Worm (Caenorhabditis elegans): ENCODE measurements around the gene ugt-59.

The ugt-59 gene

DNA sequence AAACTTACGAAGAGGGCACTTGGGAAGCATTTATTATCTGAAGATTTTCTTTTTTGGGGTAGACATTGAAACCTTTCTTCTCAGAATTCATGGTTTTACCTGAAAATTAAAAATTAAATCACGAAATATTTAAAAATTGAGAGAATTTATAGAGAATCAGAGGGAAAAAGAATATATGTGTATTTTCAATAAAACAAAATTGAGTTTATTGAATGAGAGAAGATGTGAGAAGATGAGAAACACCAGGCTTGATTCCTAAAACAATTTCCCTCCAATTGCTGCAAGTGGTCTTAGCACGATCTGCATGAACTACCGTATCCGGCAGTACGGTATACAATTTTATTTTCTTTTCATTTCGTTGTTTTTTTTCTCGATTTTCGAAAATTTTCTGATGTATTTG, 3.4 kb upstream of the ugt-59 start, which contains the start of gene R11A8.1:
TSS of gene R11A8.1 (minus strand) at position 101 of the 400 bp plus-strand sequence.
- TF ChIP-seq pros-1 (tag; optimal IDR thresholded peaks at IDR 0.05) = no peak

DNA sequence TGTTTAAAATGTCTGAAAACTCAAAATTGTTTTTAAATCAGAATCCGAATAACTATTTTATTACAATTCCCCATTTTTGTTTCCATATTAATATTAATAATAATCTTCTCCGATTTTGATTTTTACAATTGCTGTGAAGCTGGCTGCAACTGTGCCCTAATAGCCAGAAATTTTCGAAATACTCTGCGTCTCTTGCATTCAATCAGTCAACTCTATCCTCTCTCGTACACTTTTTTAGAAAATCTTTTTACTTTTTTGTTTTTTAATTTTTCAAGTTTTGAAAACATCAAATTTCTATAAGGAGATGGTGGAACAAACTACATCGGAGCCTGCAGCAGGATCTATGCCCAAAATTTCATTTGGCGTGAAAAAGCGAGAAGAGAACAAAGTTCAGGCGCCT, 2.6 kb upstream of the ugt-59 start, which contains the start of gene gkow-1:
TSS of gene gkow-1 (plus strand) at position 301 of the 400 bp plus-strand sequence.
- TF ChIP-seq ceh-22 (tag; optimal IDR thresholded peaks at IDR 0.05) = no peak
- no peak for TF ChIP-seq fkh-10 (GFP tag; optimal IDR thresholded peaks at IDR 0.05)
- TF ChIP-seq ceh-45 (GFP tag; IDR thresholded peaks at IDR 0.05) = no peak
- TF ChIP-seq syd-9 (tag; optimal IDR thresholded peaks at IDR 0.05) = no peak
- no peak for TF ChIP-seq pha-4 (tag; optimal IDR thresholded peaks at IDR 0.05)
- no peak for TF ChIP-seq K02D7.2 (tag; optimal IDR thresholded peaks at IDR 0.05)
- TF ChIP-seq tbx-7 (tag; optimal IDR thresholded peaks at IDR 0.05) = no peak
- no peak for TF ChIP-seq ceh-19 (GFP tag; optimal IDR thresholded peaks at IDR 0.05)
- TF ChIP-seq gmeb-2 (tag; optimal IDR thresholded peaks at IDR 0.05) = no peak
- TF ChIP-seq ceh-30 (tag; optimal IDR thresholded peaks at IDR 0.05) = no peak
- TF ChIP-seq pha-2 (tag; optimal IDR thresholded peaks at IDR 0.05) = no peak
- TF ChIP-seq F13H6.1 (tag; optimal IDR thresholded peaks at IDR 0.05) = no peak

DNA sequence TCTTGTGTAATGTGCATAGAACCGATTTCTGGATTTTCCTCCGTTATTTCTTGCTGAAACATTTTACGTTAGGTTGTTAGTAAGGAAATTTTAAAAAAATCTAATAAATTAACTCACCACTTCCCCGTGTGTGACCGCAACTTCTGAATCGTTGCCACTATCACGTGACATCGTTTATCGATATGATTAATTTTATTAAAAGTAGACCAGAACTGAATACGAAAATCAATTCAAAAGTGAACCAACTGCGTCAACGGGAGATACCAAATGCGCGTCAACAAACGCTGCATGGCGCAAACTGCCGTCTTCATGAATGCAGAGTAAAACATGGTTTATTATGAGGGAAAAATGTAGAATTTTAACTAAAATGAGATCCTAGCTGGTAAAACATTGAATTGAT, 5.6 kb downstream of the ugt-59 start, which contains the start of gene sir-2.1:
TSS of gene sir-2.1 (minus strand) at position 212 of the 400 bp plus-strand sequence.
- TF ChIP-seq sox-2 (GFP tag; IDR thresholded peaks at IDR 0.05) = no peak
- no peak for TF ChIP-seq nhr-232 (tag; optimal IDR thresholded peaks at IDR 0.05)
- TF ChIP-seq unc-42 (tag; optimal IDR thresholded peaks at IDR 0.05) = peak; percentile 0
- TF ChIP-seq hlh-30 (tag; optimal IDR thresholded peaks at IDR 0.05; ENCODE audit: insufficient read depth) = peak; percentile 38
- TF ChIP-seq ama-1 (optimal IDR thresholded peaks at IDR 0.05) = no peak

DNA sequence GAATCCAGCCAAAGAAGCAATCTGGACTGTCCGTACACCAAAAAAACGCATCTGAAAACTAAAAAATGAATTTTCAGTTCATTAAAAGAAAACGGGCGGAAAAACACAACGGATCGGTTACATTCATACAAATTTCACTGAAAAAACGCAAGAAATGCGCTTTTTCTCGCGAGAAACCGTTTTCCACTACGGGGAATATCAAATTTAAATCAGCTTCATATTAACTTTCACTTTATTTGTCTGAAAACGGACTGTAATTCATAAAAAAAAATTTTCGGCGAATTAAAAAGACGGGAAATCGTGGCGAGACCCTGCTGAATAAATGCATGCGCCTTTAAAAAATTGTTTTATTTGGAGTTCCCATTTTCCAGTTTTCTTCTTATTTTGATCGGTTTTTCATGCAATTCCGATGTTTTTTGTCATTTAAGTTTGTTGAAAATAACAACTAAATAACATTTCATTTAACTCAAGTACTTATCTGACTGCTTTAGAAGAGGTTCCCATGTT, 7.4 kb downstream of the ugt-59 start, which contains the start of gene pges-2:
TSS of gene pges-2 (minus strand) at position 51 of the 507 bp plus-strand sequence.
- TF ChIP-seq T23F11.4 (GFP tag; optimal IDR thresholded peaks at IDR 0.05) = no peak

DNA sequence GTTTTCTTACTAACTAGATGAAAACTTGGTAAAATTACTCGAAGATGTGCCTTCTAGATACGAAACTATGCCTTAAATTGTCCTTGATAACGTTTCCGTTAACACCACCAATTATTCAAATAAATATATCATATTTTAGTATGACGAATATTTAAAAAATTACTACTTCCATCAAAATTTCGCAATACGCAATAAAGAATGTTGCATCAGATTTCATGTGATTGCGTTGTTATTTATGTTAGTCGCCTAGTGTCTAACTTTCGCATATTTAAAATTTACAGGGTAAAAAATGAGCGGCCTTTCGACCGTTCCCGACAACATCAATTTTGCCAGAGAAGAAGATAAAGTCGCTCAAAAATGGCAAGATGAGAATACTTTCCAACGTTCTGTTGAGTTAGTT, 7.9 kb downstream of the ugt-59 start, which contains the start of gene iars-1:
TSS of gene iars-1 (plus strand) at position 276 of the 400 bp plus-strand sequence.
- TF ChIP-seq pag-3 (tag; optimal IDR thresholded peaks at IDR 0.05; ENCODE audit: borderline replicate concordance) = no peak
- no peak for TF ChIP-seq C08G9.2 (tag; optimal IDR thresholded peaks at IDR 0.05)

DNA sequence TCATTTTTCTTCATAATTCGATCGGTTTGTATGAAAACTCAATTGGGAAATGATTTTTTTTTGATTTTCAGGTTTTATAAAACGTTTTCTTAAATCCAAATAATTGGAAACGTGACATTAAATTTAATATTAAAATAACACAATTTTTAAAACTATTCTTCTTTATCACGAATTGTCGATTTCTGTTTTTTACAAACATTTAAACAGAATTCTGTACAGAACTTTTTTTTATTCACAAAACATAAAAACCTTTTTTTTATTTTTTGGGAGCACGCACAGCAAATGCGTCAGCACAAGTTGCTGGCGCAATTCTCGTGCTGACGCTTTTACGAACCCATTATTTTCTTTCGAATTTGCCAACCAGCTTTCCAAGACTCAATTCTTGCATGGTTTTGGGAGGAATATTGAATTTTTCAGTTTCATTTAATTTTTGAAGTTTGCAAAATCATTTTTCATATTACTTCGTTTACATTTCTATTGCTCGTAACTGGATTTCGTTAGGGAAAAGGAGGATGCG, 13.4 kb downstream of the ugt-59 start, which contains the start of gene mpz-5:
TSS of gene mpz-5 (minus strand) at position 51 of the 517 bp plus-strand sequence.
- TF ChIP-seq lim-6 (tag; optimal IDR thresholded peaks at IDR 0.05) (no peak), hlh-8 (tag; optimal IDR thresholded peaks at IDR 0.05) (no peak), ceh-45 (GFP tag; IDR thresholded peaks at IDR 0.05) (no peak), eyg-1 (tag; optimal IDR thresholded peaks at IDR 0.05) (no peak), tbx-2 (tag; optimal IDR thresholded peaks at IDR 0.05) (peak; percentile 6), ceh-14 (tag; optimal IDR thresholded peaks at IDR 0.05) (no peak), hlh-6 (tag; optimal IDR thresholded peaks at IDR 0.05) (no peak), nhr-11 (tag; optimal IDR thresholded peaks at IDR 0.05) (no peak), K02D7.2 (tag; optimal IDR thresholded peaks at IDR 0.05) (no peak), elt-2 (tag; optimal IDR thresholded peaks at IDR 0.05) (peak; percentile 34), fax-1 (tag; optimal IDR thresholded peaks at IDR 0.05) (peak; percentile 38), hlh-30 (tag; optimal IDR thresholded peaks at IDR 0.05; ENCODE audit: insufficient read depth) (no peak), syd-9 (tag; optimal IDR thresholded peaks at IDR 0.05) (no peak), ahr-1 (tag; optimal IDR thresholded peaks at IDR 0.05) (no peak), K09A11.1 (tag; optimal IDR thresholded peaks at IDR 0.05; ENCODE audit: insufficient read depth) (no peak), pag-3 (tag; optimal IDR thresholded peaks at IDR 0.05; ENCODE audit: borderline replicate concordance) (no peak), hlh-15 (tag; optimal IDR thresholded peaks at IDR 0.05) (no peak), ceh-34 (tag; optimal IDR thresholded peaks at IDR 0.05) (peak; percentile 10), odd-2 (tag; optimal IDR thresholded peaks at IDR 0.05) (no peak), unc-86 (tag; optimal IDR thresholded peaks at IDR 0.05) (peak; percentile 19), hlh-13 (GFP tag; optimal IDR thresholded peaks at IDR 0.05) (no peak), pqm-1 (tag; optimal IDR thresholded peaks at IDR 0.05) (no peak), ceh-31 (tag; optimal IDR thresholded peaks at IDR 0.05) (peak; percentile 30), sox-4 (tag; optimal IDR thresholded peaks at IDR 0.05) (peak; percentile 6), ztf-16 (tag; optimal IDR thresholded peaks at IDR 0.05) (peak; percentile 7), fkh-10 (GFP tag; optimal IDR thresholded peaks at IDR 0.05) (no peak), T23F11.4 (GFP tag; optimal IDR thresholded peaks at IDR 0.05) (no peak), dve-1 (tag; optimal IDR thresholded peaks at IDR 0.05) (peak; percentile 20)

Measured in whole organism, late embryonic.